Worm (Caenorhabditis elegans) whole organism, young adult: ENCODE measurements around the gene Y47D3B.4.

Experiments
- B0035.1 ChIP-seq: sonication (generic microtip); optimal IDR thresholded peaks from 2 replicates; lab custom pipeline; 2016; ENCODE audit warnings: missing genetic modification characterization, mild to moderate bottlenecking, missing compliant biosample characterization, missing genotype, missing genetic modification reagents
- B0336.3 ChIP-seq: fragments of 200-800 bp; sonication (Bioruptor generic); IDR thresholded peaks from 2 replicates; pipeline ENCODE4 v1.3.6; 2022; ENCODE audit warnings: missing genetic modification characterization, missing compliant biosample characterization
- C17E4.6 ChIP-seq: fragments of 200-800 bp; sonication (Bioruptor generic); IDR thresholded peaks from 2 replicates; pipeline ENCODE4 v1.3.6; 2022; ENCODE audit warnings: missing genetic modification reagents, missing genetic modification characterization, missing compliant biosample characterization
- D2030.7 ChIP-seq: fragments of 200-800 bp; sonication (Bioruptor generic); IDR thresholded peaks from 2 replicates; pipeline ENCODE4 v1.3.6; 2022; ENCODE audit warnings: missing genetic modification reagents, missing genetic modification characterization, missing compliant biosample characterization
- F52B5.7 ChIP-seq: sonication (generic microtip); optimal IDR thresholded peaks from 2 replicates; lab custom pipeline; 2016; ENCODE audit warnings: mild to moderate bottlenecking, missing genetic modification characterization, missing compliant biosample characterization
- F57A8.1 ChIP-seq: fragments of 200-800 bp; sonication (Bioruptor generic); optimal IDR thresholded peaks from 2 replicates; lab custom pipeline; 2018; ENCODE audit warnings: mild to moderate bottlenecking, missing genetic modification characterization, moderate library complexity, missing compliant biosample characterization
- F57C9.4 ChIP-seq: sonication (generic microtip); optimal IDR thresholded peaks from 2 replicates; lab custom pipeline; 2017; ENCODE audit warnings: mild to moderate bottlenecking, missing genetic modification characterization, missing compliant biosample characterization
- K11D2.4 ChIP-seq: fragments of 200-800 bp; sonication (Bioruptor generic); IDR thresholded peaks from 2 replicates; pipeline ENCODE4 v1.3.6; 2022; ENCODE audit warnings: missing genetic modification reagents, missing genetic modification characterization, missing compliant biosample characterization
- T26A5.8 ChIP-seq: sonication (generic microtip); optimal IDR thresholded peaks from 2 replicates; lab custom pipeline; 2016; ENCODE audit warnings: missing genetic modification characterization, missing compliant biosample characterization
- Y53F4B.3 ChIP-seq: fragments of 200-800 bp; sonication (Bioruptor generic); IDR thresholded peaks from 2 replicates; pipeline ENCODE4 v1.3.6; 2022; ENCODE audit warnings: missing genetic modification reagents, missing genetic modification characterization, missing compliant biosample characterization
- Y67H2A.10 ChIP-seq: fragments of 200-800 bp; sonication (Bioruptor generic); conservative IDR thresholded peaks from 2 replicates; pipeline ENCODE4 v1.3.6; 2022; ENCODE audit warnings: missing genetic modification reagents, missing genetic modification characterization, missing compliant biosample characterization
- akir-1 ChIP-seq: fragments of 200-800 bp; sonication (Bioruptor generic); optimal IDR thresholded peaks from 2 replicates; lab custom pipeline; 2018; ENCODE audit warnings: mild to moderate bottlenecking, missing genetic modification characterization, moderate library complexity, missing compliant biosample characterization
- aptf-2 ChIP-seq: fragments of 200-800 bp; sonication (Bioruptor generic); conservative IDR thresholded peaks from 2 replicates; pipeline ENCODE4 v1.3.6; 2022; ENCODE audit warnings: missing genetic modification reagents, missing genetic modification characterization, missing compliant biosample characterization
- atf-7 ChIP-seq: sonication (generic microtip); optimal IDR thresholded peaks from 2 replicates; lab custom pipeline; 2017; ENCODE audit warnings: mild to moderate bottlenecking, missing genetic modification characterization, missing compliant biosample characterization
- athp-1 ChIP-seq: sonication (generic microtip); optimal IDR thresholded peaks from 2 replicates; lab custom pipeline; 2017; ENCODE audit warnings: mild to moderate bottlenecking, missing genetic modification characterization, missing compliant biosample characterization
- bed-1 ChIP-seq: fragments of 200-800 bp; sonication (Bioruptor generic); IDR thresholded peaks from 2 replicates; pipeline ENCODE4 v1.3.6; 2022; ENCODE audit warnings: missing genetic modification reagents, missing genetic modification characterization, missing compliant biosample characterization
- ceh-27 ChIP-seq: fragments of 200-800 bp; sonication (Bioruptor generic); optimal IDR thresholded peaks from 2 replicates; lab custom pipeline; 2018; ENCODE audit warnings: mild to moderate bottlenecking, missing genetic modification characterization, moderate library complexity, missing compliant biosample characterization
- ceh-40 ChIP-seq: fragments of 200-800 bp; sonication (Bioruptor generic); IDR thresholded peaks from 2 replicates; pipeline ENCODE4 v1.3.6; 2022; ENCODE audit warnings: missing genetic modification characterization, missing compliant biosample characterization
- ceh-58 ChIP-seq: fragments of 200-800 bp; sonication (Bioruptor generic); IDR thresholded peaks from 2 replicates; pipeline ENCODE4 v1.3.6; 2022; ENCODE audit warnings: missing genetic modification characterization, missing compliant biosample characterization
- ceh-91 ChIP-seq: fragments of 200-800 bp; sonication (Bioruptor generic); IDR thresholded peaks from 2 replicates; pipeline ENCODE4 v1.3.6; 2022; ENCODE audit warnings: missing genetic modification reagents, missing genetic modification characterization, missing compliant biosample characterization
- chd-7 ChIP-seq: sonication (generic microtip); optimal IDR thresholded peaks from 2 replicates; lab custom pipeline; 2016; ENCODE audit warnings: mild to moderate bottlenecking, missing genetic modification characterization, moderate library complexity, missing compliant biosample characterization
- dpff-1 ChIP-seq: sonication (generic microtip); optimal IDR thresholded peaks from 2 replicates; lab custom pipeline; 2017; ENCODE audit warnings: mild to moderate bottlenecking, missing genetic modification characterization, missing compliant biosample characterization
- dpl-1 ChIP-seq: fragments of 150-350 bp; optimal IDR thresholded peaks from 2 replicates; lab custom pipeline; 2014; ENCODE audit warnings: missing biosample characterization, missing genetic modification reagents, missing genetic modification characterization
- efl-1 ChIP-seq: fragments of 150-350 bp; optimal IDR thresholded peaks from 2 replicates; lab custom pipeline; 2014; ENCODE audit warnings: missing biosample characterization, missing genetic modification reagents, missing genetic modification characterization
- egl-18 ChIP-seq: fragments of 200-800 bp; sonication (Bioruptor generic); IDR thresholded peaks from 2 replicates; pipeline ENCODE4 v1.3.6; 2022; ENCODE audit warnings: missing genetic modification reagents, missing genetic modification characterization, missing compliant biosample characterization
- egl-44 ChIP-seq: fragments of 200-800 bp; sonication (Bioruptor generic); IDR thresholded peaks from 2 replicates; pipeline ENCODE4 v1.3.6; 2022; ENCODE audit warnings: missing genetic modification reagents, missing genetic modification characterization, missing compliant biosample characterization
- fkh-3 ChIP-seq: sonication (generic microtip); optimal IDR thresholded peaks from 2 replicates; lab custom pipeline; 2016; ENCODE audit warnings: mild to moderate bottlenecking, missing genetic modification characterization, missing compliant biosample characterization
- lag-1 ChIP-seq: fragments of 200-800 bp; sonication (Bioruptor generic); IDR thresholded peaks from 2 replicates; pipeline ENCODE4 v1.3.6; 2022; ENCODE audit warnings: missing genetic modification reagents, missing genetic modification characterization, missing compliant biosample characterization
- let-526 ChIP-seq: fragments of 200-800 bp; sonication (Bioruptor generic); IDR thresholded peaks from 2 replicates; pipeline ENCODE4 v1.3.6; 2022; ENCODE audit warnings: missing genetic modification reagents, missing genetic modification characterization, missing compliant biosample characterization
- lin-35 ChIP-seq, 3 experiments: fragments of 150-350 bp in 2 of 3; sonication (generic microtip) in 1 of 3; optimal IDR thresholded peaks; 2 replicates each; lab custom pipeline; 2014 to 2018; ENCODE audit warnings: missing biosample characterization in 3 of 3, missing genetic modification characterization in 3 of 3, missing genetic modification reagents in 3 of 3
- lin-54 ChIP-seq: fragments of 200-800 bp; sonication (Bioruptor generic); optimal IDR thresholded peaks from 2 replicates; lab custom pipeline; 2018; ENCODE audit warnings: mild to moderate bottlenecking, missing genetic modification characterization, missing compliant biosample characterization
- lsy-27 ChIP-seq: sonication (generic microtip); optimal IDR thresholded peaks from 2 replicates; lab custom pipeline; 2017; ENCODE audit warnings: missing genetic modification characterization, mild to moderate bottlenecking, missing compliant biosample characterization, antibody characterized with exemption, missing genotype, borderline replicate concordance; ENCODE audit not compliant: insufficient read depth
- madf-3 ChIP-seq: fragments of 200-800 bp; sonication (Bioruptor generic); IDR thresholded peaks from 2 replicates; pipeline ENCODE4 v1.3.6; 2022; ENCODE audit warnings: missing genetic modification reagents, missing genetic modification characterization, missing compliant biosample characterization
- madf-8 ChIP-seq: fragments of 200-800 bp; sonication (Bioruptor generic); conservative IDR thresholded peaks from 2 replicates; pipeline ENCODE4 v1.3.6; 2022; ENCODE audit warnings: missing genetic modification reagents, missing genetic modification characterization, missing compliant biosample characterization
- mel-28 ChIP-seq: sonication (generic microtip); optimal IDR thresholded peaks from 2 replicates; lab custom pipeline; 2016; ENCODE audit warnings: borderline replicate concordance, mild to moderate bottlenecking, missing genetic modification characterization, missing compliant biosample characterization
- nfya-1 ChIP-seq: sonication (generic microtip); optimal IDR thresholded peaks from 2 replicates; lab custom pipeline; 2017; ENCODE audit warnings: antibody characterized with exemption, missing compliant biosample characterization, missing genetic modification characterization, borderline replicate concordance; ENCODE audit not compliant: insufficient read depth
- nhr-179 ChIP-seq: sonication (generic microtip); optimal IDR thresholded peaks from 2 replicates; lab custom pipeline; 2016; ENCODE audit warnings: mild to moderate bottlenecking, missing genetic modification characterization, missing compliant biosample characterization
- nhr-90 ChIP-seq: sonication (generic microtip); optimal IDR thresholded peaks from 2 replicates; lab custom pipeline; 2016; ENCODE audit warnings: missing genotype, mild to moderate bottlenecking, missing genetic modification characterization, missing compliant biosample characterization
- pha-4 ChIP-seq: fragments of 150-350 bp; sonication (generic microtip); optimal IDR thresholded peaks from 2 replicates; lab custom pipeline; 2014; ENCODE audit warnings: missing biosample characterization, missing genetic modification reagents, missing genetic modification characterization
- rcor-1 ChIP-seq: fragments of 200-800 bp; sonication (Bioruptor generic); IDR thresholded peaks from 2 replicates; pipeline ENCODE4 v1.3.6; 2022; ENCODE audit warnings: missing genetic modification reagents, missing genetic modification characterization, missing compliant biosample characterization
- rec-8 ChIP-seq, 2 experiments: sonication (generic microtip); optimal IDR thresholded peaks; 2 replicates each; lab custom pipeline; 2016; ENCODE audit warnings: mild to moderate bottlenecking in 2 of 2, missing genetic modification characterization in 2 of 2, missing genetic modification reagents in 2 of 2, missing genotype in 2 of 2, missing biosample characterization in 1 of 2, missing compliant biosample characterization in 1 of 2, moderate library complexity in 1 of 2
- sdz-38 ChIP-seq: sonication (generic microtip); optimal IDR thresholded peaks from 2 replicates; lab custom pipeline; 2016; ENCODE audit warnings: missing genotype, missing genetic modification characterization, missing compliant biosample characterization
- sea-2 ChIP-seq: fragments of 200-800 bp; sonication (Bioruptor generic); IDR thresholded peaks from 2 replicates; pipeline ENCODE4 v1.3.6; 2022; ENCODE audit warnings: missing genetic modification characterization, missing compliant biosample characterization
- snpc-1.1 ChIP-seq: sonication (generic microtip); optimal IDR thresholded peaks from 2 replicates; lab custom pipeline; 2017; ENCODE audit warnings: missing genetic modification characterization, mild to moderate bottlenecking, missing compliant biosample characterization, antibody characterized with exemption, moderate library complexity, missing genotype, missing genetic modification reagents; ENCODE audit not compliant: insufficient read depth
- snpc-4 ChIP-seq, 5 experiments: fragments of 150-350 bp in 1 of 5; sonication (generic microtip) in 4 of 5; optimal IDR thresholded peaks; 2 replicates each; lab custom pipeline; 2014 to 2018; ENCODE audit warnings: missing genetic modification characterization in 5 of 5, missing biosample characterization in 3 of 5, antibody characterized with exemption in 2 of 5, mild to moderate bottlenecking in 2 of 5, missing compliant biosample characterization in 2 of 5, missing genotype in 2 of 5, moderate library complexity in 2 of 5, missing genetic modification reagents in 1 of 5
- tbp1 ChIP-seq: fragments of 200-800 bp; sonication (Bioruptor generic); optimal IDR thresholded peaks from 2 replicates; lab custom pipeline; 2018; ENCODE audit warnings: mild to moderate bottlenecking, missing genetic modification characterization, missing compliant biosample characterization
- zim-3 ChIP-seq: sonication (generic microtip); optimal IDR thresholded peaks from 2 replicates; lab custom pipeline; 2017; ENCODE audit warnings: mild to moderate bottlenecking, missing genetic modification characterization, moderate library complexity, missing compliant biosample characterization

Gene Y47D3B.4

ce11 chrIII:11371236-11371635, 33.9 kb upstream of the Y47D3B.4 start (continued):
- TF ChIP-seq mel-28 (tag; lab: Kevin White, UChicago) (no peak), D2030.7 (peak; percentile 51; the same call in 1 of the 2 replicates), C17E4.6 (GFP tag; lab: Robert Waterston, UW) (no peak), F57C9.4 (peak; percentile 27), lin-54 (peak; percentile 61), B0336.3 (peak; percentile 71; the same call in 1 of the 2 replicates), zim-3 (tag; lab: Kevin White, UChicago) (peak; percentile 67), let-526 (GFP tag; lab: Robert Waterston, UW) (0 out of 2 replicates have a peak, but pooled peaks have one; percentile 40), fkh-3 (peak; percentile 38), ceh-27 (GFP tag; lab: Kevin White, UChicago) (peak; percentile 75), T26A5.8 (no peak), atf-7 (no peak), egl-18 (0 out of 2 replicates have a peak, but pooled peaks have one; percentile 45), lsy-27 (no peak), madf-3 (GFP tag; lab: Robert Waterston, UW) (no peak), nhr-90 (tag; lab: Kevin White, UChicago) (peak; percentile 83), pha-4 (no peak), bed-1 (GFP tag; lab: Robert Waterston, UW) (no peak), chd-7 (tag; lab: Kevin White, UChicago) (peak; percentile 80), nhr-179 (tag; lab: Kevin White, UChicago) (no peak), snpc-4 (GFP tag; optimal IDR thresholded peaks at IDR 0.05; lab: Kevin White, UChicago) (peak; percentile 22), snpc-4 (tag; optimal IDR thresholded peaks at IDR 0.05; lab: Kevin White, UChicago) (peak; percentile 23 to 80 (median 66)), ceh-40 (GFP tag; lab: Robert Waterston, UW) (0 out of 2 replicates have a peak, but pooled peaks have one; percentile 67), akir-1 (GFP tag; lab: Kevin White, UChicago) (peak; percentile 46), madf-8 (GFP tag; lab: Robert Waterston, UW) (no peak), K11D2.4 (GFP tag; lab: Robert Waterston, UW) (no peak), dpl-1 (no peak), lag-1 (GFP tag; lab: Robert Waterston, UW) (no peak), athp-1 (tag; lab: Kevin White, UChicago) (peak; percentile 76), lin-35 (GFP tag; optimal IDR thresholded peaks at IDR 0.05; lab: Kevin White, UChicago) (peak in 1 of 3 experiments; percentile 38), aptf-2 (GFP tag; lab: Robert Waterston, UW) (no peak), nfya-1 (tag; lab: Kevin White, UChicago) (no peak), Y67H2A.10 (GFP tag; lab: Robert Waterston, UW) (no peak), efl-1 (GFP tag; lab: Kevin White, UChicago) (peak; percentile 9), F57A8.1 (no peak), F52B5.7 (tag; lab: Kevin White, UChicago) (peak; percentile 84), rec-8 (tag; optimal IDR thresholded peaks at IDR 0.05; lab: Kevin White, UChicago) (peak; percentile 8 to 79), ceh-58 (no peak), egl-44 (GFP tag; lab: Robert Waterston, UW) (no peak), ceh-91 (GFP tag; lab: Robert Waterston, UW) (no peak), tbp1 (peak; percentile 99), dpff-1 (tag; lab: Kevin White, UChicago) (no peak), rcor-1 (GFP tag; lab: Robert Waterston, UW) (peak; percentile 72), Y53F4B.3 (0 out of 2 replicates have a peak, but pooled peaks have one; percentile 26), B0035.1 (tag; lab: Kevin White, UChicago) (peak; percentile 44), snpc-1.1 (tag; lab: Kevin White, UChicago) (peak; percentile 42), sdz-38 (tag; lab: Kevin White, UChicago) (no peak), sea-2 (GFP tag; lab: Robert Waterston, UW) (no peak)
